Fruit fly (Drosophila melanogaster): Measurements from ENCODE around the gene alpha-Est5.

The alpha-Est5 gene

dm6 chr3R:7490884-7491283, 45.3 kb downstream of the alpha-Est5 start (continued):
- TF ChIP-seq ato (GFP tag; IDR thresholded peaks at IDR 0.05; ENCODE audit: partially characterized antibody) (no peak), HLHmδ (GFP tag; optimal IDR thresholded peaks at IDR 0.05) (no peak), cas (GFP tag; IDR thresholded peaks at IDR 0.05) (no peak), Sry-δ (GFP tag; optimal IDR thresholded peaks at IDR 0.05) (no peak), nom (GFP tag; optimal IDR thresholded peaks at IDR 0.05) (no peak), hb (GFP tag; IDR thresholded peaks at IDR 0.05; ENCODE audit: partially characterized antibody) (no peak), ac (GFP tag; optimal IDR thresholded peaks at IDR 0.05) (no peak), kah (GFP tag; optimal IDR thresholded peaks at IDR 0.05) (peak; percentile 54), zen (tag; optimal IDR thresholded peaks at IDR 0.05) (no peak), CG18764 (GFP tag; optimal IDR thresholded peaks at IDR 0.05) (peak; percentile 40), CG8359 (GFP tag; optimal IDR thresholded peaks at IDR 0.05; ENCODE audit: borderline replicate concordance) (no peak), CG1647 (GFP tag; optimal IDR thresholded peaks at IDR 0.05) (no peak), NfI (GFP tag; optimal IDR thresholded peaks at IDR 0.05) (peak; percentile 22), CG13424 (tag; optimal IDR thresholded peaks at IDR 0.05) (peak; percentile 81), ftz-f1 (GFP tag; optimal IDR thresholded peaks at IDR 0.05) (no peak), crc (GFP tag; optimal IDR thresholded peaks at IDR 0.05) (no peak), CG4404 (GFP tag; IDR thresholded peaks at IDR 0.05) (no peak), CG30431 (GFP tag; optimal IDR thresholded peaks at IDR 0.05) (no peak), stwl (tag; optimal IDR thresholded peaks at IDR 0.05) (no peak), CG9609 (GFP tag; optimal IDR thresholded peaks at IDR 0.05) (no peak), gem (tag; optimal IDR thresholded peaks at IDR 0.05) (peak; percentile 83), vvl (GFP tag; IDR thresholded peaks at IDR 0.05) (no peak; the same call in none of the 2 replicates), tna (GFP tag; IDR thresholded peaks at IDR 0.05; ENCODE audit: partially characterized antibody) (no peak), CG6813 (GFP tag; optimal IDR thresholded peaks at IDR 0.05) (no peak), tgo (GFP tag; IDR thresholded peaks at IDR 0.05) (no peak; the same call in 1 of the 3 replicates), CoRest (tag; optimal IDR thresholded peaks at IDR 0.05) (peak; percentile 78), CG8290 (GFP tag; optimal IDR thresholded peaks at IDR 0.05) (no peak), CG8290 (tag; optimal IDR thresholded peaks at IDR 0.05) (no peak), stc (GFP tag; IDR thresholded peaks at IDR 0.05) (peak; percentile 38; the same call in 1 of the 2 replicates), prd (optimal IDR thresholded peaks at IDR 0.05) (no peak), prd (GFP tag; IDR thresholded peaks at IDR 0.05) (peak; percentile 57; the same call in 1 of the 3 replicates), CG12744 (GFP tag; optimal IDR thresholded peaks at IDR 0.05) (no peak), luna (GFP tag; optimal IDR thresholded peaks at IDR 0.05) (no peak), z (GFP tag; IDR thresholded peaks at IDR 0.05) (no peak), CG4707 (GFP tag; optimal IDR thresholded peaks at IDR 0.05) (no peak), tll (GFP tag; optimal IDR thresholded peaks at IDR 0.05) (no peak), Mrtf (GFP tag; IDR thresholded peaks at IDR 0.05) (no peak), Hr39 (optimal IDR thresholded peaks at IDR 0.05) (no peak), Deaf1 (tag; optimal IDR thresholded peaks at IDR 0.05) (no peak), HLH54F (GFP tag; optimal IDR thresholded peaks at IDR 0.05) (no peak), eve (GFP tag; optimal IDR thresholded peaks at IDR 0.05) (peak in 1 of 2 experiments; percentile 50), CG1602 (GFP tag; optimal IDR thresholded peaks at IDR 0.05) (peak; percentile 55), Doc3 (GFP tag; IDR thresholded peaks at IDR 0.05; ENCODE audit: partially characterized antibody) (no peak), cg (GFP tag; optimal IDR thresholded peaks at IDR 0.05) (no peak), CG8924 (tag; optimal IDR thresholded peaks at IDR 0.05) (peak; percentile 20), Awh (GFP tag; IDR thresholded peaks at IDR 0.05) (no peak), BEAF-32 (GFP tag; optimal IDR thresholded peaks at IDR 0.05) (no peak), MESR4 (GFP tag; optimal IDR thresholded peaks at IDR 0.05) (no peak), CG33213 (GFP tag; optimal IDR thresholded peaks at IDR 0.05) (no peak), CG7839 (tag; optimal IDR thresholded peaks at IDR 0.05) (peak; percentile 74), tup (GFP tag; optimal IDR thresholded peaks at IDR 0.05) (no peak)
